Fruit fly (Drosophila melanogaster): Measurements from ENCODE around the gene aay.

The aay gene

DNA sequence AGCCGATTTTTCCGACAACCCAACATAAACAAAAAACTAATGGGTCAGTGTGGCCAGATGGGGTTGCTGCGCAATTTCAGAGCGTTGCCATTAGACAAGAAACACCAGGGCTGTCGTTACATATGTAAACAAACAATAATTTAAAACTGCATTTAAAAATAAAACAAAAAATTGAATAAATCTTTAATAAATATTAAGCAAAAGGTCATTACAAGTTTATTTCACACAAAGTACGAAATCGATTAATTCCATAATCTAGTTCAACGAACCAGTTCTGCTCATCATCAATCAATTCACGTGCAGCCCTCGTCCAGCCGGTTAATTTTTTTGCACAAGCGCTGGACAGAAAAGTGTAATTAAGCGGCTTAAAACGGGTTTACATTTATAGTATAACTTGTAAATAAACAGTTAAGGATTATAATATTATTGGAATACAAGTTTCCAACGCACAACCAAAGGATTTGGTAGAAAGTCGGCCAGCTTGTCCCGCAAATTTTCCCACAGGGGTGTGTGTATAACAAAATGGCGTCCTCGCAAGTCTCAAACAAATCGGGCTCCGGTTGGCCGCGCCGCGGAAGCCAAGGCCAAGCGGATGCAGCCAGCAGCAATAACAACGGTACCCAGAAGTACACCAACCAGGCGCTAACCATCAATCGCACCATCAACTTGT is 12.2 kb upstream of the aay start, which contains the start of the genes CG4022 and Cpsf5 (continued):
- TF ChIP-seq pb (GFP tag; optimal IDR thresholded peaks at IDR 0.05) (peak; percentile 31), CG10654 (GFP tag; optimal IDR thresholded peaks at IDR 0.05) (peak; percentile 80), CG4424 (GFP tag; optimal IDR thresholded peaks at IDR 0.05) (peak; percentile 86), CG3995 (GFP tag; optimal IDR thresholded peaks at IDR 0.05) (peak; percentile 6), CG7963 (GFP tag; IDR thresholded peaks at IDR 0.05; ENCODE audit: partially characterized antibody) (no peak), CTCF (GFP tag; optimal IDR thresholded peaks at IDR 0.05) (no peak), hb (GFP tag; IDR thresholded peaks at IDR 0.05; ENCODE audit: partially characterized antibody) (no peak), zen (tag; optimal IDR thresholded peaks at IDR 0.05) (peak; percentile 86), D19A (tag; optimal IDR thresholded peaks at IDR 0.05) (peak; percentile 52), HLH3B (GFP tag; IDR thresholded peaks at IDR 0.05) (peak; percentile 84), luna (GFP tag; optimal IDR thresholded peaks at IDR 0.05) (no peak), run (tag; optimal IDR thresholded peaks at IDR 0.05) (peak; percentile 54), CG31441 (GFP tag; IDR thresholded peaks at IDR 0.05) (peak; percentile 79), Taf1 (GFP tag; IDR thresholded peaks at IDR 0.05) (peak; percentile 68), bsh (GFP tag; optimal IDR thresholded peaks at IDR 0.05) (peak in 1 of 2 experiments; percentile 87), CG3065 (GFP tag; optimal IDR thresholded peaks at IDR 0.05) (peak; percentile 46), so (GFP tag; IDR thresholded peaks at IDR 0.05) (peak; percentile 85; the same call in 2 of the 3 replicates), Hr78 (GFP tag; optimal IDR thresholded peaks at IDR 0.05) (no peak), Spps (tag; optimal IDR thresholded peaks at IDR 0.05) (peak; percentile 67), dmrt11E (tag; optimal IDR thresholded peaks at IDR 0.05) (peak; percentile 86), CG42726 (GFP tag; IDR thresholded peaks at IDR 0.05; ENCODE audit: partially characterized antibody) (no peak), Dip3 (GFP tag; optimal IDR thresholded peaks at IDR 0.05) (peak; percentile 53), nerfin-2 (GFP tag; IDR thresholded peaks at IDR 0.05; ENCODE audit: partially characterized antibody) (no peak), lola (GFP tag; optimal IDR thresholded peaks at IDR 0.05) (peak in 1 of 3 experiments; percentile 84), Bdp1 (GFP tag; optimal IDR thresholded peaks at IDR 0.05) (peak; percentile 67), NfI (GFP tag; optimal IDR thresholded peaks at IDR 0.05) (peak; percentile 87), onecut (GFP tag; IDR thresholded peaks at IDR 0.05) (peak; percentile 81), kay (GFP tag; optimal IDR thresholded peaks at IDR 0.05) (peak; percentile 71), CG11504 (tag; optimal IDR thresholded peaks at IDR 0.05) (peak; percentile 82), h (optimal IDR thresholded peaks at IDR 0.05) (no peak), chif (GFP tag; optimal IDR thresholded peaks at IDR 0.05) (peak; percentile 63 to 70), vfl (GFP tag; optimal IDR thresholded peaks at IDR 0.05) (peak; percentile 54), chm (GFP tag; IDR thresholded peaks at IDR 0.05) (peak; percentile 50; the same call in 1 of the 2 replicates), ssp (GFP tag; IDR thresholded peaks at IDR 0.05) (peak; percentile 70), CG11398 (GFP tag; optimal IDR thresholded peaks at IDR 0.05) (no peak), Pdp1 (GFP tag; optimal IDR thresholded peaks at IDR 0.05) (peak; percentile 70 to 79), br (optimal IDR thresholded peaks at IDR 0.05) (no peak), hkb (optimal IDR thresholded peaks at IDR 0.05) (no peak), hkb (GFP tag; IDR thresholded peaks at IDR 0.05) (peak; percentile 87), Jarid2 (GFP tag; optimal IDR thresholded peaks at IDR 0.05) (no peak), CG5180 (GFP tag; optimal IDR thresholded peaks at IDR 0.05) (no peak), CG4404 (GFP tag; IDR thresholded peaks at IDR 0.05) (peak; percentile 76), repo (GFP tag; optimal IDR thresholded peaks at IDR 0.05) (peak; percentile 2), az2 (GFP tag; optimal IDR thresholded peaks at IDR 0.05) (peak; percentile 85), CG9727 (GFP tag; optimal IDR thresholded peaks at IDR 0.05) (peak; percentile 84), crp (GFP tag; optimal IDR thresholded peaks at IDR 0.05) (peak in 1 of 2 experiments; percentile 53), gcm (GFP tag; optimal IDR thresholded peaks at IDR 0.05) (peak; percentile 78), Stat92E (GFP tag; optimal IDR thresholded peaks at IDR 0.05) (peak in 1 of 3 experiments; percentile 73), prd (optimal IDR thresholded peaks at IDR 0.05) (no peak), prd (GFP tag; IDR thresholded peaks at IDR 0.05) (peak; percentile 84)

All from whole organism, embryonic.